Worm (Caenorhabditis elegans): ENCODE results near the gene mboa-6.

- TF ChIP-seq ztf-23 (GFP tag; IDR thresholded peaks at IDR 0.05) (no peak), med-1 (GFP tag; optimal IDR thresholded peaks at IDR 0.05; ENCODE audit: insufficient read depth) (no peak), ref-1 (GFP tag; conservative IDR thresholded peaks at IDR 0.05) (no peak), ztf-29 (GFP tag; IDR thresholded peaks at IDR 0.05) (no peak), flt-1 (GFP tag; IDR thresholded peaks at IDR 0.05) (no peak), T22C8.4 (GFP tag; IDR thresholded peaks at IDR 0.05) (no peak), klf-2 (GFP tag; conservative IDR thresholded peaks at IDR 0.05) (no peak)
Observed at ce11 chrIII:1922081-1922480, 39.7 kb downstream of the mboa-6 start.

All from whole organism, midembryonic.